Worm (Caenorhabditis elegans): ENCODE data around the gene F54H12.8.

ce11 chrIII:8010260-8010822 is 41.3 kb upstream of the F54H12.8 start, which contains the start of gene cit-1.2:
- TF ChIP-seq ama-1 (optimal IDR thresholded peaks at IDR 0.05) (no peak), hmbx-1 (tag; optimal IDR thresholded peaks at IDR 0.05) (no peak), hmg-4 (GFP tag; optimal IDR thresholded peaks at IDR 0.05) (no peak), ceh-36 (tag; optimal IDR thresholded peaks at IDR 0.05) (no peak), tra-4 (tag; optimal IDR thresholded peaks at IDR 0.05) (no peak), scrt-1 (GFP tag; IDR thresholded peaks at IDR 0.05) (no peak)

Measured in whole organism, early embryonic.